Worm (Caenorhabditis elegans) whole organism, young adult: ENCODE results near the gene srsx-10.

Experiments used
- F39B2.1 ChIP-seq: fragments of 200-800 bp; sonication (Bioruptor generic); IDR thresholded peaks from 2 replicates; pipeline ENCODE4 v1.3.6; 2022; ENCODE audit warnings: missing genetic modification reagents, missing genetic modification characterization, missing compliant biosample characterization
- ama-1 ChIP-seq, 3 experiments: fragments of 150-350 bp in 1 of 3; sonication (generic microtip) in 2 of 3; optimal IDR thresholded peaks; 2 replicates each; lab custom pipeline; 2014 to 2018; ENCODE audit warnings: missing biosample characterization in 2 of 3, missing genetic modification characterization in 2 of 3, missing genetic modification reagents in 2 of 3
- ceh-40 ChIP-seq: fragments of 200-800 bp; sonication (Bioruptor generic); IDR thresholded peaks from 2 replicates; pipeline ENCODE4 v1.3.6; 2022; ENCODE audit warnings: missing genetic modification characterization, missing compliant biosample characterization
- ceh-79 ChIP-seq: sonication (generic microtip); optimal IDR thresholded peaks from 2 replicates; lab custom pipeline; 2017; ENCODE audit warnings: mild to moderate bottlenecking, missing genetic modification characterization, missing compliant biosample characterization
- dpl-1 ChIP-seq: fragments of 150-350 bp; optimal IDR thresholded peaks from 2 replicates; lab custom pipeline; 2014; ENCODE audit warnings: missing biosample characterization, missing genetic modification reagents, missing genetic modification characterization
- him-1 ChIP-seq: sonication (generic microtip); optimal IDR thresholded peaks from 2 replicates; lab custom pipeline; 2016; ENCODE audit warnings: missing genotype, missing genetic modification reagents, missing genetic modification characterization, missing compliant biosample characterization
- lir-1 ChIP-seq: fragments of 200-800 bp; sonication (Bioruptor generic); conservative IDR thresholded peaks from 2 replicates; pipeline ENCODE4 v1.3.6; 2022; ENCODE audit warnings: missing genetic modification reagents, missing genetic modification characterization, missing compliant biosample characterization
- madf-8 ChIP-seq: fragments of 200-800 bp; sonication (Bioruptor generic); conservative IDR thresholded peaks from 2 replicates; pipeline ENCODE4 v1.3.6; 2022; ENCODE audit warnings: missing genetic modification reagents, missing genetic modification characterization, missing compliant biosample characterization
- nfya-1 ChIP-seq: sonication (generic microtip); optimal IDR thresholded peaks from 2 replicates; lab custom pipeline; 2017; ENCODE audit warnings: antibody characterized with exemption, missing compliant biosample characterization, missing genetic modification characterization, borderline replicate concordance; ENCODE audit not compliant: insufficient read depth
- snpc-3.4 ChIP-seq: sonication (generic microtip); optimal IDR thresholded peaks from 2 replicates; lab custom pipeline; 2017; ENCODE audit warnings: missing genetic modification characterization, mild to moderate bottlenecking, missing compliant biosample characterization, antibody characterized with exemption, moderate library complexity, missing genotype, missing genetic modification reagents
- snpc-4 ChIP-seq, 5 experiments: fragments of 150-350 bp in 1 of 5; sonication (generic microtip) in 4 of 5; optimal IDR thresholded peaks; 2 replicates each; lab custom pipeline; 2014 to 2018; ENCODE audit warnings: missing genetic modification characterization in 5 of 5, missing biosample characterization in 3 of 5, antibody characterized with exemption in 2 of 5, mild to moderate bottlenecking in 2 of 5, missing compliant biosample characterization in 2 of 5, missing genotype in 2 of 5, moderate library complexity in 2 of 5, missing genetic modification reagents in 1 of 5
- tbp1 ChIP-seq: fragments of 200-800 bp; sonication (Bioruptor generic); optimal IDR thresholded peaks from 2 replicates; lab custom pipeline; 2018; ENCODE audit warnings: mild to moderate bottlenecking, missing genetic modification characterization, missing compliant biosample characterization
- tlf-1 ChIP-seq: fragments of 200-800 bp; sonication (Bioruptor generic); optimal IDR thresholded peaks from 2 replicates; lab custom pipeline; 2018; ENCODE audit warnings: mild to moderate bottlenecking, missing genetic modification characterization, missing compliant biosample characterization
- zfh-2 ChIP-seq: fragments of 200-800 bp; sonication (Bioruptor generic); conservative IDR thresholded peaks from 2 replicates; pipeline ENCODE4 v1.3.6; 2022; ENCODE audit warnings: missing genetic modification reagents, missing genetic modification characterization, missing compliant biosample characterization

DNA sequence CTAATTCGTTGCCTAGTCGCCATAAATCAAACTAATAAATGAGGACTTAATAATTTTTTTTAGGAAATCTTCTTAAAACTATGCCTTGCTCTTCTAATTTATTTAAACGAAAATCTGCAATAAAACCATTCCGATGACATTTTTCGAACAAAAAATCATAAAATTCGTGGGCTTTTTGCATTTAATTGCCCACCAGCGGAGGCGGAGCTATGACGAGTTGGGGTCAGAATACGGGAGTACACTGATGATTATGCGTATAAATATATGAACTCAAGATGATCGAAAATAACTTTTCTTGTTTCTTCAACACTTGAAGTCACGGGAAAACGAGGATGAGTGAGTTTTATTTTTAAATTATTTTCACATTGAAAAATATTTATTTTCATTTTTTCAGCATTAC lies 40.2 kb downstream of the srsx-10 start, which contains the start of gene catp-2:
- TF ChIP-seq ama-1 (optimal IDR thresholded peaks at IDR 0.05; lab: Kevin White, UChicago): no peak
- TF ChIP-seq ama-1 (GFP tag; optimal IDR thresholded peaks at IDR 0.05; lab: Kevin White, UChicago): no peak
- TF ChIP-seq him-1 (tag; lab: Kevin White, UChicago): no peak
- no peak for TF ChIP-seq ceh-79 (tag; lab: Kevin White, UChicago)
- TF ChIP-seq snpc-4 (GFP tag; optimal IDR thresholded peaks at IDR 0.05; lab: Kevin White, UChicago): no peak
- no peak for TF ChIP-seq snpc-4 (tag; optimal IDR thresholded peaks at IDR 0.05; lab: Kevin White, UChicago)
- no peak for TF ChIP-seq tbp1 (GFP tag; lab: Kevin White, UChicago)
- TF ChIP-seq ceh-40 (GFP tag; lab: Robert Waterston, UW): no peak
- TF ChIP-seq dpl-1 (GFP tag; lab: Kevin White, UChicago): no peak
- no peak for TF ChIP-seq nfya-1 (tag; lab: Kevin White, UChicago)
- no peak for TF ChIP-seq zfh-2 (GFP tag; lab: Robert Waterston, UW)
- no peak for TF ChIP-seq lir-1 (GFP tag; lab: Robert Waterston, UW)
- TF ChIP-seq snpc-3.4 (tag; lab: Kevin White, UChicago): no peak
- TF ChIP-seq madf-8 (GFP tag; lab: Robert Waterston, UW): no peak
- TF ChIP-seq F39B2.1 (GFP tag; lab: Robert Waterston, UW): no peak
- TF ChIP-seq tlf-1 (GFP tag; lab: Kevin White, UChicago): no peak
